Fruit fly (Drosophila melanogaster) ovary, adult (tissue): ENCODE measurements around the gene Ts.

Experiments used
- CG17801 ChIP-seq: fragments of 200-800 bp; optimal IDR thresholded peaks from 2 replicates; lab custom pipeline; 2019; ENCODE audit warnings: missing biosample characterization, mild to moderate bottlenecking, missing genetic modification characterization, moderate library complexity; ENCODE audit not compliant: partially characterized antibody

Gene Ts

DNA sequence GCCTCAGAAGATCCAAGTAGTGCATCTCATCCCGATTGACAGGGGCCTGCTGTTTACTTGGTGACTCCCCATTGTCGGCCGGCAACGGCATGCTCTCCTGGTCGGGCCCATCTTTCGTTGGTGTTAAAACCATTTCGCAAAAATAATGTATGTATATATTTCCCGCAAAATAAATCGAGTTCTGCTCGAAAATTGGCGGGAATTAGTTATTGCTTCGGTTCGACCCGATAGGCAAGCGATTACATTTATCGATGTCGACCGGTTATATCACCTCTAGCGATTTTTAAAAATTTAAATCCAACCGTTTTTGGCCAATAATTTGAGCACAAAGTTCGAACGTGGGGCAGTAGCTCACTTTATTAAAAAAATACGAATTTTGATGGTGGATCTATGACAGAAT lies at the start of gene Ts:
Ts (minus strand) TSS at position 201 of the 400 bp plus-strand sequence.
- TF ChIP-seq CG17801, result no peak

DNA sequence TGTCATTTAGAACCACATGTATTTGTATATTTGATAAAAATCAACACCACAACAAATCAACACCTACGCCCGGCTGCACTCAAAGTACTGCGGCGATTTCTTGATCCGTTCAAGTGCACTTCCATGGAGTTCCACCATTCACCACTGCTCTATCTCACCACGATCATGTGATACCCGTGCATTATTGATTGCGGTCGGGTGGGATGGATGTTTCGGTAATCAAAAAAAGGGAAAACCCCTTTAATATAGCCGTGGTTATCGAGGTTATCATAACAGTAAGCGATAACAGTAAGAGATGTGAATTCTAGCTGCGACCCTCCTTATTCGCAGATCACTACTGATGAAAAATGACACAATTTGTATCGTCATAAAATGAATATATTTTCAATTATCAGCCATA lies 48.8 kb upstream of the Ts start, which contains the start of the genes CG17224 and CG17264:
CG17224 (minus strand) TSS at position 97 of the 400 bp plus-strand sequence.
CG17264 (plus strand) TSS at position 297 of the 400 bp plus-strand sequence.
- peak; percentile 23 for TF ChIP-seq CG17801

DNA sequence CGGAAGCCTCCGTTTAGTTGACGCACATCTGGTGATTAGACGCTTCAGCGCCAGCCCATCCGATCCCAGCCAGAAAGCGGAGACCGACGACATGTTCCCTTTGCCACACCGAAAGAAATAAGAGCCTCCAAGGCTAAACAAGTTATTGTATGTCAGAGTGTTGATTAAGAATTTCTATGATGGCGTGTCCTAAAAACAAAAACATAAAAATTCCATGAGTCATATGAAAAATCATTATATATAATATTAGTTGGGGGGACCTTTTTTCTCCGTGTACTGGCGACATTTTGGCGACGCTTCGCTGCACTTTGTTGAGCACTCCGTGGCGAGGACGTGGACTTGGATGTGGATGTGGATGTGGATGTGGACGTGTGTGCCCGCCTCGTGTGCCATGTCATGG lies 43.3 kb upstream of the Ts start:
- TF ChIP-seq CG17801, result no peak

DNA sequence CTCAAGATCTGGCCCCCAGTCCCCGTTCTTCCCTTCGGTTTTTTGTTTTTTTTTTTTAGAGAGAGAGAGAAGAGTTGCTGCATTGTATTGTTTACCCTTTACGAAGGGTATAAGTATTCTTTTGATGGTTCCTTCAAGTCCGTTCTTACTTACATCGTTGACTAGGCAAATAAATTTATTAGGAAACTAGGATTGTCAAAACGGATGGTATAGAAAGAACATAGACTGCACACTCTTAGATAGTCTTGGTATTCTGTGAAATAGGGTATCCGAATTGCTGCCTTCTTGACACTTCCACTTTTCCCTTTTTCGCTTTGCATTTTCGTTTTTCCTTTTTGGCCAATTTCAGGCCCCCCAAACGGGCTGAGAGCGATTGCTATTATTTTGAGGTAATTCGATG lies 42.0 kb upstream of the Ts start:
- no peak for TF ChIP-seq CG17801

DNA sequence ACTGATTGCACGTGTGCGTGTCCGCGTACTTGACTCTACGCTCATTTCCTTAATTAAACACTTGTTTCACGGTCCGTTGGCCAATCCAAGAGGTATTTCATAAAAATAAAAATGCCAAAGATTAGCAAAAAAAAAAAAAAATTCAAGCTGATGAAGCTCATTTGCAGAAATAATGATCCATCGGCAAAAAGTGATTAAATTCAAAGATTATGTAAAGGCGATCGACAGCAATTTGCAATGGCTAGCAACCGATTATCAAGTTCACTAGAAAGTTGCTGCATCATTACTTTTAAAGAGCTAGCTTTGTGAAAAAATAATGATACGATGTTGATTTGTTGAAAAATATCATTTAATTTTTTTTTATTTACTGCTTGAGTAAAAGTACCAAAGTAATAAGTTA lies 40.0 kb upstream of the Ts start:
- no peak for TF ChIP-seq CG17801

DNA sequence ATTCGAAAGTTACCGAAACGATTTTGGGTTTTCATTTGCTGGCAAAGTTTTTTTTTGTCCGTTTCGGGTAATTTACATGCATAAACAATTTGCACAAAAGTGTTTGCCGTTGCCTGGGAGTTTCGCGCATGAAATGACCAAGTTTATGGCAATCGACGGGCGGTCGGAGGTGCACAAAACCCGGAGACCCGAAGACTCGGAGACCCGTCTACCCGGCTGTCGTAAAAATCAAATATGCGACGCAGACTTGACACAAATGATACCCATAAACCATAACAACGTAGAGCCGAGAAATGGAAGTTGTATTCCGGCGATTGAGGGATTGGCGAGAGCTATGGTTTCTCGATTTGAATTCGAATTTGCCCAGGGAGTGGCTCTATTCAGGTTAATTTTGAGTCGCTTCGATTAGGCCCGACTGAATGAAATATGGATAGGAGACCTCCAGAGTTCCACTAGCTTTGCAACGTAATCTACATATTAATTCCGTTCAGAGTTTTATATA lies 37.5 kb upstream of the Ts start:
- no peak for TF ChIP-seq CG17801

DNA sequence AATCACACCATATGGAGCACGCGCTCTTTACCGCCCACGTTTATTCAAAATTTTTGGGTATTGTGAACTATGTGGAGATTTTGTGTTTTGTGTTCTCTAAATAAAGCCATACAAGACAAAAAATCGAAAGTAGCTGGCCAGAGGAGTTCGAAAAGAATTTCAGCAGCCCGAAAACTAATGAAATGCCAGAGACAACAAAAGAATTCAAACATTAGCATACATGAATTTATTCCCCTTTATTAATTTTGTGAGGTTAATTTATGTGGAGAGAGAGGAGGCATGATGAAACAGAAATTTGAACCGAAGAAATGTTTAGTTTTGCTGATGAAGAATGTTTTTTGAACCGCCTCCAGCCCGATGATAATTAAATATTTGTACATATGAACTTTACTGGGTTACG lies 36.8 kb upstream of the Ts start:
- TF ChIP-seq CG17801, result no peak

DNA sequence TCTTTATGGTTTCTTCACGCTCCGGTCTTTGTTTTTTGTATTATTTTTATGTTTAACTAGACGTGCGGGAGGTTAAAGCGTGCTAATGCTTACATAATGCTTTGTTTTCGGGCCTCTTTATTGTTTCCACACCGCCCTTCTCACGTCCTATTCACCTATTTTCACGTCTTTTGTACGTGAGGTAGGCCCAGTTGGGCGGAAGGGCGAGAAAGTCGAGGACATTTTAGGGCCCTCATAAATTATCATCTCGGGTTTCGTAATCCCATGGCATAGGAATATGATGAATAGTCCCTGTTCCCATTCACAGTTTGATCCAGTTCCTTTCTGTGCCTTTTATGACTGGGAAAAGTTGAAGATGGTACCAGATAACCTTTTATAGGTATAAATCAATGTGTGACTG lies 36.0 kb upstream of the Ts start:
- TF ChIP-seq CG17801, result no peak

DNA sequence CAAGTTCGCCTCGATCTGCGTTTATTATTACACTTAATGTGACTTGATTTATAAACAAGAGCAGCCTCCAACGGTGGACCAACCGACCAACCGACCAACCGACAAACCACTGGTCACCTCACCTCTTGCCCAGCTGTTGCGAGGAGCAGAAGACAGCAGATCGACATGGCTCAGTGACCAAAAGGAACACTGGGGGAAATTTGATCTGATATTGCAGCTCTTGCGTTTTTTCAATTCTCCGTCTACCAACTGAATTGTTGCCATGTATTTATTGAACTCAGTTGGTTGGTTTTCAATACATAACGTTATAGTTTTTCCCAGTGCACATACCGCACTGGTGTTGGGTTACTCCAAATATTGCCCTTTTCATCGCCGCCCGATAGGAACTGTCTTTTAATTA lies 35.2 kb upstream of the Ts start:
- no peak for TF ChIP-seq CG17801

DNA sequence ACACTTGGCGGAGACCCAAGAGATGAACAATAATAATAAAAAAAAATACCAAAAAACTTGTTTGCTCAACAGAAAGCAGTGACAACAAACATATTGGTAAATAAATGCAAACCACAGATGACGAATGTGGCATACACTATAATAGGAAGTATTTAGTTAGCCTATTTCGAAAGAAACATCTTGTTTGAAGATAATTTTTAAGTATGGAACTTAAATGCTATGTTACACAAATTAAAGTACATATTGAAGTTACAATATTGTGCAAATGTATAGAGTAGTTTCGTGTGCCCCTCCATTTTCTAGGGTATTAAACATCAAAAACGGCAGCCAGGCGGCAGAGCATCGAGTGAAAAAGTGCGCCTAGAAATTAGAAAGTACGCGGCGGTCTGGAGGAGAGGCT lies 34.0 kb upstream of the Ts start:
- TF ChIP-seq CG17801, result no peak

DNA sequence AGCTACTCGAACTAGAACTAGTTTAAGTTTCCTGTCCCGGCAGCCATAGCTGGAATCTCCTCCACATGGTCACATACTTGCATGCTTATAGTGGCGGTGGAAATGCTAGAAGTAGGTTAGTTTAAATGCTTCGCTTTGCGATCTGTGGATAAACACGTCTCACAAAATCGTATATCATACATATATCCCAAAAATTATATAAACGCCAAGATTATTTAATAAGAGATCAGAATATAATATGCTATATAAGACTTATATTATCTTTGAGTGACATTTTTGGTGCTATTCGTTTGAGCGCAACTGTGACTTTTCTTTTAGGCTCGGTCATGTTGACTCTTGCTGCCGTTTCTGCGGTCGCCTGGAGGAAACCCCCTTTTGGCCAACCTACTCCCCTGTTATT lies 32.5 kb upstream of the Ts start:
- no peak for TF ChIP-seq CG17801

DNA sequence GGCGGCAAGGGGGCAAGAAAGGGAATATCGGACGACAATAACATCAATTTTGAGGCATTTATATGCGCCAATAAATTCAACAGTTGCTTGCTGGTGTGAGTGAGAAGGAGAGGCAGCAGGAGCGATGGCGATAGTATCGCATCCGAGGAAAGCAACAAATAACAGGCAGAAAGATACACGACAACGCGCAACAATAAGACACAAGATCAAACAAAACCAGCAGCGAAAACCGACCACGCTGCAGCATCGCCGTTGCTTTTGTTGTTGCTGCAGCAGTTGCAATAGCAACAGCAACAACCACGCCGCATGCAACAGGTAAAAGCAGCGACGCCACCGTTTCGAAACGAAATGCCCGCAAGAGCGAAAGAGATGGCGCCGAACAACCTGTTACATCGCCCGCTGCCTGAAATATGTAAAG lies 31.1 kb upstream of the Ts start:
- no peak for TF ChIP-seq CG17801

DNA sequence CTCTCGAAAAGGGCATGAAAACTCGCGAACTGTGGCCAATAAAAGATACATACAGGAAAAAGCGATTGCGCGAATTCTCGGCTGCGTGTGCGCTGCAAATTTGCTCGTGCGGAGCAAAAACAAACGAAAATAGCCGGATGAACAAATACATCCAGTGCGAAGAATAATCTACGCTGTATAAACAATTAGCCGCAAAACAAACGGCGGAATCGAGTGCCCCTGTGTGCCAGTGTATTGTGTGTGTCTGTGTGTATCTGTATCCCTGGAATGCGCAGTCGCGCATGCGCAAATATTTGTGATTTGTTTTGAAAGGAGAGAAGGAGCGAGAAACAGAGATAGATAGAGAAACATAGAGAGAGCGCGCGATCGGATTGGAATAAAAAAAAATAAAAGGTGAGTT lies 30.2 kb upstream of the Ts start:
- no peak for TF ChIP-seq CG17801

DNA sequence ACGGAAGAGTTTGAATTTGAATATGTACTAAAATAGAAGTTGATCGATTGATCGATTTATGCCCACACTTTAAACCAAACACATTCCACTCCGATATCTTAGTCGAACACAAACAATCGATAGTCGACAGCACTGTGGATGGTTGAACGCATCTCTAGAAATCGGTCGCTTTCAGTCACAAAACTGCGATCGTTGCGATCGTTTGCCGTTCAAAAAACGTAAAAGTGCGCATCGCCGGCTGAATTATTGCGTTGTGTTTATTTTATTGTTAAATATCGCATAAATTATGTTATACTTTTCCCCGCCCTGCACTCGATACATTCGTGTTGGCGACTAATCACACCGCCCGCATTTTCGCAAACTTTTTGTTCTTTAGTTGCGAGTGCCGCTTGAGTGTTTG lies 29.7 kb upstream of the Ts start, which contains the start of gene Ccdc85:
Ccdc85 (plus strand) TSS at position 174 of the 400 bp plus-strand sequence.
- TF ChIP-seq CG17801, result peak; percentile 15

DNA sequence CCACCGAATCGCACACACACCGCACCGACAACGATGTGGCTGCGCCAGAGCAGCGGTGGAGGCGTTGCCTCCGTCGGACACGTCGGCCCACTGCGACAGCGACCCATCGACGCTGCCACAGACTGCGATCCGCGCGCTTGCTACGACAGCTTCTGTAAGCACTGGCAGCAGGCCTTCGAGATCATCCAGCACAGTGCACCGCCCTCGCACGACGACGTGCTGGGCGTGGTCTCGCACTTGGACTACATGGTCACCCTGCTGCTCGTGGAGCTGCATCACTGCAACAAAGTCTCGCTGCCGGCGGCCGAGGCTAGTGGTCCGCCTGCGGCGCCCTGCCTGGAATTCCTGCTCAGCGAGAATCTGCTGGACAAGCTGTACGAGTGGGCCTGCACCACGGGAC lies 24.3 kb upstream of the Ts start:
- no peak for TF ChIP-seq CG17801

DNA sequence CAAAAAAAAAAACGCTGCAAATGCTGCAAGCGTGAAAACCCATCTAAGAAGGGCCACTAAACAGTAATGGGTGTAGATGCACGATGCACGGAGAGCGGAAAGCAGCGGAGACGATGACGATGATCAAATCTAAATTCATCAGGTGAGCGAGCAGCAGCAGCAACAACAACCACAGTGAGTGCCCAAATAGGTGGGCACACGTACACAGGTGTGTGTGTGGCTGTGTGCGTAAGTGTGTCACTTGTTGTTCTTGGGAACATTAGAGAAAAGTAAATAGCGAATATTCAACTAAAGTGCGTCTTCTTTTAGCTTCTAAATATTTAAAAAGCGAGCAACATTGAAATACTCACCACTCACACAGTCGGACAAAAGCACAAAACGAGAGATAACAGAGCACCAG lies 23.8 kb upstream of the Ts start:
- no peak for TF ChIP-seq CG17801

DNA sequence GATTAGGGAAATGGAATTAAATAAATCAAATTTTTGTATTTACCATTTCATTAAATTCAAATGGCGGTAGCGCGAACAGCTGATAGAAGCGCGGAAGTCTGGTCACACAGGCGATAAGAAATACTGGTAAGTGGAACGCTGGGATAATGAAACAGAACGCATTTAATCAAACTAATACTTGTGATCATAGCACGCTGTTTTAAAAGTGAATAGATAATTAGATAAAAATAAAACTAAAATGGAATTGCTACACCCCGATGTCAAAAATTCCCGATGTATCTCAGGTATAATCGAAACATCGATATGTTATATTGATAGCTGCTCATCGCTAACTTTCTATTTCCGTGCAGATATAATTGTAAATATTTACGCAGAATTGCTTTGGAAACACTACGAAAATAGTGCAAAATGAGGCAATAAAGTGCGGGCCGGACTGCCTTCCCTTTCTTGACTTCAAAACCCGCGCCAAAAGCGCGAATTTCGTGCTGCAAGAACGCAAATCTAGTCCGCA lies 23.3 kb upstream of the Ts start, which contains the start of the genes okr and CG3558:
okr (minus strand) TSS at position 96 of the 511 bp plus-strand sequence.
CG3558 (plus strand) TSS at position 207 of the 511 bp plus-strand sequence.
- no peak for TF ChIP-seq CG17801

DNA sequence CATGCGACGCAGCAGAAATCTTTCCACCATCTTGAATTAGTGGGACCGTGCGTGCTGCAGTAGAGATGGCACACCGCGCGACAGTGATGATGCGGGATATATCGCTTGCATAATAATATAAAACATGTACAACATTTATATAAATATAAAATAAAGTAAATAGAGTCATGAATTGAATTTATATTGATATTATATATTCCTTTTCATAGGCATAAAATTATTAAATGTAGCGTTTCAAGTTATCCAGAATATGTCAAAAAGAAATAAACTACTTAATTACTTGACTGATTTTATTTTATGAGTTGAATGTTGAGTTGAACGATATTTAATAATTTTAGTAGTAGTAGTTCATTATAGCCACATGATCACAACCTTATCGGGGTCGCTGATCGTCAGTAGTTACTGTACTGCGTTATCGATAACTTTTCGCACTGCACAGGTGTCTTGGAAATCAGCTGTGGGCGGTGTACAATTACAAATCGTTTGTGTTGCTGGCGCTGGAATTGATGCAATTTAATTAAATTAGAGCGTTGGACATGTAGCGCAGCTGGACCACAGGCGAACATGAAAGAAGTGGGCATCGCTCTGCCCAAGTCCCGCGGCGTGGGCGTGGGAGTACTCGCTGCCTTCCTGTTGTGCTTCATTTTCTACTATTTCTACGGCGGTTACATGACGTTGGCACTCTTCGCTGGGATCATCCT lies 18.4 kb upstream of the Ts start, which contains the start of the genes Chd1 and Bem46:
Chd1 (minus strand) TSS at position 43 of the 701 bp plus-strand sequence.
Bem46 (plus strand) TSS at position 436 of the 701 bp plus-strand sequence.
- TF ChIP-seq CG17801, result peak; percentile 79
